Fruit fly (Drosophila melanogaster): ENCODE results near the gene CG17283.

dm6 chr3R:17440628-17441027 lies 33.0 kb downstream of the CG17283 start, which contains the start of gene CG14331:
- TF ChIP-seq psq (optimal IDR thresholded peaks at IDR 0.05): no peak
- no peak for TF ChIP-seq Sin3A (optimal IDR thresholded peaks at IDR 0.05)
- no peak for TF ChIP-seq ttk (optimal IDR thresholded peaks at IDR 0.05)
